Fruit fly (Drosophila melanogaster) whole organism, embryonic: ENCODE measurements around the gene lin-52.
A peak's percentile ranks its signal among the peaks of the same experiment; 100 is the strongest.

Source experiments
- Adf1 ChIP-seq: fragments of 200-800 bp; sonication (Bioruptor generic); IDR thresholded peaks from 2 replicates; pipeline ENCODE4 v1.3.6; 2022; ENCODE audit warnings: missing biosample characterization, missing genetic modification characterization
- Atf-2 ChIP-seq: fragments of 200-800 bp; sonication (Bioruptor generic); optimal IDR thresholded peaks from 2 replicates; lab custom pipeline; 2016; ENCODE audit warnings: missing biosample characterization, missing genetic modification characterization
- Awh ChIP-seq: fragments of 200-800 bp; sonication (Bioruptor generic); IDR thresholded peaks from 2 replicates; pipeline ENCODE4, ENCODE4 v1.3.6; 2022; ENCODE audit warnings: missing biosample characterization, missing genetic modification characterization
- Bgb ChIP-seq: fragments of 200-800 bp; sonication (Bioruptor generic); IDR thresholded peaks from 2 replicates; pipeline ENCODE4 v1.3.6; 2022; ENCODE audit warnings: missing biosample characterization, missing genetic modification characterization; ENCODE audit not compliant: partially characterized antibody
- CG10565 ChIP-seq: fragments of 200-800 bp; sonication (Bioruptor generic); optimal IDR thresholded peaks from 3 replicates; lab custom pipeline; 2016; ENCODE audit warnings: missing biosample characterization, mild to moderate bottlenecking, missing genetic modification characterization
- CG11247 ChIP-seq: fragments of 200-800 bp; sonication (Bioruptor generic); IDR thresholded peaks from 2 replicates; pipeline ENCODE4 v1.3.6; 2022; ENCODE audit warnings: missing biosample characterization, missing genetic modification characterization
- CG11560 ChIP-seq: fragments of 200-800 bp; sonication (Bioruptor generic); IDR thresholded peaks from 3 replicates; pipeline ENCODE4 v1.3.6; 2022; ENCODE audit warnings: missing biosample characterization, missing genetic modification characterization
- CG12236 ChIP-seq: fragments of 200-800 bp; sonication (Bioruptor generic); optimal IDR thresholded peaks from 2 replicates; lab custom pipeline; 2016; ENCODE audit warnings: missing biosample characterization, missing genetic modification characterization
- CG12391 ChIP-seq: fragments of 200-800 bp; sonication (Bioruptor generic); optimal IDR thresholded peaks from 3 replicates; lab custom pipeline; 2018; ENCODE audit warnings: missing biosample characterization, mild to moderate bottlenecking, missing genetic modification characterization, moderate library complexity
- CG13894 ChIP-seq: fragments of 200-800 bp; sonication (Bioruptor generic); optimal IDR thresholded peaks from 3 replicates; lab custom pipeline; 2018; ENCODE audit warnings: missing biosample characterization, mild to moderate bottlenecking, missing genetic modification characterization, moderate library complexity
- CG15073 ChIP-seq: fragments of 200-800 bp; sonication (Bioruptor generic); optimal IDR thresholded peaks from 2 replicates; lab custom pipeline; 2016; ENCODE audit warnings: missing biosample characterization, missing genetic modification characterization
- CG1529 ChIP-seq: fragments of 200-800 bp; sonication (Bioruptor generic); optimal IDR thresholded peaks from 3 replicates; lab custom pipeline; 2018; ENCODE audit warnings: missing biosample characterization, missing genetic modification characterization
- CG15696 ChIP-seq: fragments of 200-800 bp; sonication (Bioruptor generic); optimal IDR thresholded peaks from 2 replicates; lab custom pipeline; 2019; ENCODE audit warnings: missing biosample characterization, mild to moderate bottlenecking, missing genetic modification characterization, moderate library complexity
- CG16813 ChIP-seq: fragments of 200-800 bp; sonication (Bioruptor generic); IDR thresholded peaks from 3 replicates; pipeline ENCODE4 v1.3.6; 2022; ENCODE audit warnings: missing biosample characterization, missing genetic modification characterization; ENCODE audit not compliant: partially characterized antibody
- CG17359 ChIP-seq: fragments of 200-800 bp; sonication (Bioruptor generic); optimal IDR thresholded peaks from 3 replicates; lab custom pipeline; 2018; ENCODE audit warnings: missing biosample characterization, mild to moderate bottlenecking, missing genetic modification characterization, moderate library complexity
- CG2129 ChIP-seq: fragments of 200-800 bp; sonication (Bioruptor generic); IDR thresholded peaks from 2 replicates; pipeline ENCODE4 v1.3.6; 2022; ENCODE audit warnings: missing biosample characterization, missing genetic modification characterization; ENCODE audit not compliant: partially characterized antibody
- CG2712 ChIP-seq: fragments of 200-800 bp; optimal IDR thresholded peaks from 3 replicates; lab custom pipeline; 2019; ENCODE audit warnings: missing biosample characterization, mild to moderate bottlenecking, missing genetic modification characterization, moderate library complexity
- CG32532 ChIP-seq: fragments of 200-800 bp; sonication (Bioruptor generic); IDR thresholded peaks from 2 replicates; pipeline ENCODE4 v1.3.6; 2022; ENCODE audit warnings: missing biosample characterization, missing genetic modification characterization
- CG3281 ChIP-seq: fragments of 200-800 bp; sonication (Bioruptor generic); optimal IDR thresholded peaks from 3 replicates; lab custom pipeline; 2017; ENCODE audit warnings: missing biosample characterization, mild to moderate bottlenecking, missing genetic modification characterization
- CG3838 ChIP-seq: fragments of 200-800 bp; sonication (Bioruptor generic); optimal IDR thresholded peaks from 3 replicates; lab custom pipeline; 2016; ENCODE audit warnings: missing biosample characterization, missing genetic modification characterization
- CG3847 ChIP-seq: fragments of 200-800 bp; sonication (Bioruptor generic); IDR thresholded peaks from 2 replicates; pipeline ENCODE4 v1.3.6; 2022; ENCODE audit warnings: missing biosample characterization, missing genetic modification characterization
- CG6765 ChIP-seq: fragments of 200-800 bp; sonication (Bioruptor generic); optimal IDR thresholded peaks from 3 replicates; lab custom pipeline; 2017; ENCODE audit warnings: missing biosample characterization, mild to moderate bottlenecking, missing genetic modification characterization
- CG8089 ChIP-seq: fragments of 200-800 bp; sonication (Bioruptor generic); optimal IDR thresholded peaks from 3 replicates; lab custom pipeline; 2016; ENCODE audit warnings: missing biosample characterization, missing genetic modification characterization
- CG8359 ChIP-seq: fragments of 200-800 bp; sonication (Bioruptor generic); optimal IDR thresholded peaks from 2 replicates; lab custom pipeline; 2017; ENCODE audit warnings: missing biosample characterization, mild to moderate bottlenecking, missing genetic modification characterization, borderline replicate concordance
- D19B ChIP-seq: fragments of 200-800 bp; sonication (Bioruptor generic); optimal IDR thresholded peaks from 2 replicates; lab custom pipeline; 2017; ENCODE audit warnings: missing biosample characterization, mild to moderate bottlenecking, missing genetic modification characterization
- Dll ChIP-seq: fragments of 200-800 bp; sonication (Bioruptor generic); IDR thresholded peaks from 4 replicates; pipeline ENCODE4 v1.3.6; 2022; ENCODE audit warnings: missing biosample characterization, missing genetic modification characterization; ENCODE audit not compliant: partially characterized antibody
- Dp ChIP-seq: fragments of 200-800 bp; sonication (Bioruptor generic); optimal IDR thresholded peaks from 2 replicates; lab custom pipeline; 2018; ENCODE audit warnings: missing biosample characterization, mild to moderate bottlenecking, missing genetic modification characterization, moderate library complexity
- ERR ChIP-seq: fragments of 200-800 bp; sonication (Bioruptor generic); optimal IDR thresholded peaks from 2 replicates; lab custom pipeline; 2016; ENCODE audit warnings: missing biosample characterization, missing genetic modification characterization
- NFAT ChIP-seq: fragments of 200-800 bp; sonication (Bioruptor generic); IDR thresholded peaks from 2 replicates; pipeline ENCODE4 v1.3.6; 2022; ENCODE audit warnings: missing biosample characterization, missing genetic modification characterization
- Nf-YA ChIP-seq: fragments of 200-800 bp; sonication (Bioruptor generic); IDR thresholded peaks from 2 replicates; pipeline ENCODE4 v1.3.6; 2022; ENCODE audit warnings: missing biosample characterization, missing genetic modification characterization
- Pdp1 ChIP-seq, 2 experiments: fragments of 200-800 bp; sonication (Bioruptor generic); optimal IDR thresholded peaks; 3 replicates each; lab custom pipeline; 2016; ENCODE audit warnings: missing biosample characterization in 2 of 2, missing genetic modification characterization in 2 of 2, mild to moderate bottlenecking in 1 of 2, moderate library complexity in 1 of 2
- Ssrp ChIP-seq: fragments of 200-800 bp; sonication (Bioruptor generic); optimal IDR thresholded peaks from 2 replicates; lab custom pipeline; 2018; ENCODE audit warnings: missing biosample characterization, mild to moderate bottlenecking, missing genetic modification characterization, moderate library complexity
- Xrp1 ChIP-seq: fragments of 200-800 bp; sonication (Bioruptor generic); IDR thresholded peaks from 2 replicates; pipeline ENCODE4 v1.3.6; 2022; ENCODE audit warnings: missing biosample characterization, missing genetic modification characterization
- cato ChIP-seq: fragments of 200-800 bp; sonication (Bioruptor generic); optimal IDR thresholded peaks from 2 replicates; lab custom pipeline; 2016; ENCODE audit warnings: missing biosample characterization, missing genetic modification characterization, borderline replicate concordance
- cg ChIP-seq: fragments of 200-800 bp; sonication (Bioruptor generic); optimal IDR thresholded peaks from 3 replicates; lab custom pipeline; 2019; ENCODE audit warnings: missing biosample characterization, mild to moderate bottlenecking, missing genetic modification characterization, moderate library complexity
- crp ChIP-seq, 2 experiments: fragments of 200-800 bp; sonication (Bioruptor generic); optimal IDR thresholded peaks; 2 replicates in 1 of 2; 3 replicates in 1 of 2; lab custom pipeline; 2017; ENCODE audit warnings: missing biosample characterization in 2 of 2, missing genetic modification characterization in 2 of 2, mild to moderate bottlenecking in 1 of 2, moderate library complexity in 1 of 2
- cwo ChIP-seq: fragments of 200-800 bp; sonication (Bioruptor generic); optimal IDR thresholded peaks from 3 replicates; lab custom pipeline; 2017; ENCODE audit warnings: missing biosample characterization, missing genetic modification characterization, mild to moderate bottlenecking, moderate library complexity, missing genetic modification reagents
- dimm ChIP-seq: fragments of 200-800 bp; sonication (Bioruptor generic); IDR thresholded peaks from 2 replicates; pipeline ENCODE4 v1.3.6; 2022; ENCODE audit warnings: missing biosample characterization, missing genetic modification characterization
- emc ChIP-seq: fragments of 200-800 bp; sonication (Bioruptor generic); optimal IDR thresholded peaks from 2 replicates; lab custom pipeline; 2016; ENCODE audit warnings: missing biosample characterization, missing genetic modification characterization
- exex ChIP-seq: fragments of 200-800 bp; sonication (Bioruptor generic); optimal IDR thresholded peaks from 4 replicates; lab custom pipeline; 2018; ENCODE audit warnings: missing biosample characterization, mild to moderate bottlenecking, missing genetic modification characterization, moderate library complexity
- eyg ChIP-seq: fragments of 200-800 bp; sonication (Bioruptor generic); optimal IDR thresholded peaks from 3 replicates; lab custom pipeline; 2016; ENCODE audit warnings: missing biosample characterization, missing genetic modification characterization
- hth ChIP-seq: fragments of >200 bp; optimal IDR thresholded peaks from 2 replicates; lab custom pipeline; 2017; ENCODE audit warnings: inconsistent platforms
- schlank ChIP-seq: fragments of 200-800 bp; sonication (Bioruptor generic); optimal IDR thresholded peaks from 2 replicates; lab custom pipeline; 2018; ENCODE audit warnings: missing biosample characterization, mild to moderate bottlenecking, missing genetic modification characterization
- sim ChIP-seq: fragments of 200-800 bp; sonication (Bioruptor generic); IDR thresholded peaks from 2 replicates; pipeline ENCODE4 v1.3.6; 2022; ENCODE audit warnings: missing biosample characterization, missing genetic modification characterization
- sna ChIP-seq: fragments of 200-800 bp; sonication (Bioruptor generic); IDR thresholded peaks from 2 replicates; pipeline ENCODE4 v1.3.6; 2022; ENCODE audit warnings: missing biosample characterization, missing genetic modification characterization; ENCODE audit not compliant: partially characterized antibody
- stwl ChIP-seq: fragments of 200-800 bp; sonication (Bioruptor generic); optimal IDR thresholded peaks from 3 replicates; lab custom pipeline; 2018; ENCODE audit warnings: missing biosample characterization, mild to moderate bottlenecking, missing genetic modification characterization, moderate library complexity
- tx ChIP-seq: fragments of 200-800 bp; sonication (Bioruptor generic); optimal IDR thresholded peaks from 2 replicates; lab custom pipeline; 2016; ENCODE audit warnings: missing biosample characterization, missing genetic modification characterization

The lin-52 gene

dm6 chrX:5746864-5747861, 7.6 kb downstream of the lin-52 start, which contains the start of the genes IntS6 and Rtel1 (continued):
- TF ChIP-seq CG15073 (GFP tag; lab: Kevin White, UChicago) (peak; percentile 38), CG10565 (GFP tag; lab: Kevin White, UChicago) (peak; percentile 25), cwo (GFP tag; lab: Kevin White, UChicago) (peak; percentile 82), emc (peak; percentile 73), CG8089 (GFP tag; lab: Kevin White, UChicago) (peak; percentile 86), NFAT (GFP tag; lab: Robert Waterston, UW) (peak; percentile 85), Adf1 (GFP tag; lab: Robert Waterston, UW) (peak; percentile 73), crp (GFP tag; optimal IDR thresholded peaks at IDR 0.05; lab: Kevin White, UChicago) (peak in 1 of 2 experiments; percentile 74), CG3281 (peak; percentile 91), CG11560 (tag; lab: Robert Waterston, UW) (peak; percentile 78; the same call in 2 of the 3 replicates), CG2712 (tag; lab: Kevin White, UChicago) (peak; percentile 86), stwl (tag; lab: Kevin White, UChicago) (no peak), Atf-2 (GFP tag; lab: Kevin White, UChicago) (peak; percentile 85), Nf-YA (peak; percentile 78), dimm (peak; percentile 21; the same call in 1 of the 2 replicates), CG6765 (peak; percentile 67), CG1529 (GFP tag; lab: Kevin White, UChicago) (peak; percentile 80), Bgb (GFP tag; lab: Robert Waterston, UW) (peak; percentile 44; the same call in 1 of the 2 replicates), CG13894 (peak; percentile 88), CG17359 (tag; lab: Kevin White, UChicago) (peak; percentile 86), CG3847 (GFP tag; lab: Robert Waterston, UW) (peak; percentile 89), cato (peak; percentile 84), CG12236 (GFP tag; lab: Kevin White, UChicago) (peak; percentile 82), tx (GFP tag; lab: Kevin White, UChicago) (peak; percentile 91), CG15696 (tag; lab: Kevin White, UChicago) (peak; percentile 86), sim (GFP tag; lab: Robert Waterston, UW) (peak; percentile 49; the same call in 1 of the 2 replicates), Pdp1 (GFP tag; optimal IDR thresholded peaks at IDR 0.05; lab: Kevin White, UChicago) (peak; percentile 85 to 95), CG32532 (GFP tag; lab: Robert Waterston, UW) (peak; percentile 93), Dp (GFP tag; lab: Kevin White, UChicago) (no peak), schlank (tag; lab: Kevin White, UChicago) (peak; percentile 86), CG11247 (GFP tag; lab: Robert Waterston, UW) (peak; percentile 82), Dll (GFP tag; lab: Robert Waterston, UW) (0 out of 4 replicates have a peak, but pooled peaks have one; percentile 24), ERR (peak; percentile 80), eyg (GFP tag; lab: Kevin White, UChicago) (peak; percentile 77), Awh (GFP tag; lab: Robert Waterston, UW) (peak; percentile 78), hth (lab: Kevin White, UChicago) (no peak), CG8359 (GFP tag; lab: Kevin White, UChicago) (peak; percentile 70), CG16813 (GFP tag; lab: Robert Waterston, UW) (no peak; the same call in 2 of the 3 replicates), exex (tag; lab: Kevin White, UChicago) (peak; percentile 73), CG12391 (tag; lab: Kevin White, UChicago) (peak; percentile 88), cg (peak; percentile 98), CG3838 (GFP tag; lab: Kevin White, UChicago) (peak; percentile 79), D19B (GFP tag; lab: Kevin White, UChicago) (peak; percentile 71), sna (GFP tag; lab: Robert Waterston, UW) (no peak), Xrp1 (peak; percentile 91), CG2129 (GFP tag; lab: Robert Waterston, UW) (no peak), Ssrp (tag; lab: Kevin White, UChicago) (peak; percentile 86)
